Fruit fly (Drosophila melanogaster) whole organism, embryonic: ENCODE data around the gene CG31778.

Source experiments
- Adf1 ChIP-seq: fragments of 200-800 bp; sonication (Bioruptor generic); IDR thresholded peaks from 2 replicates; pipeline ENCODE4 v1.3.6; 2022; ENCODE audit warnings: missing biosample characterization, missing genetic modification characterization
- Aef1 ChIP-seq: fragments of 200-800 bp; sonication (Bioruptor generic); IDR thresholded peaks from 3 replicates; pipeline ENCODE4 v1.3.6; 2022; ENCODE audit warnings: missing biosample characterization, missing genetic modification characterization
- Awh ChIP-seq: fragments of 200-800 bp; sonication (Bioruptor generic); IDR thresholded peaks from 2 replicates; pipeline ENCODE4, ENCODE4 v1.3.6; 2022; ENCODE audit warnings: missing biosample characterization, missing genetic modification characterization
- CG1024 ChIP-seq: fragments of 200-800 bp; sonication (Bioruptor generic); IDR thresholded peaks from 2 replicates; pipeline ENCODE4 v1.3.6; 2022; ENCODE audit warnings: missing biosample characterization, missing genetic modification characterization
- CG11085 ChIP-seq: fragments of 200-800 bp; sonication (Bioruptor generic); IDR thresholded peaks from 2 replicates; pipeline ENCODE4 v1.3.6; 2022; ENCODE audit warnings: missing biosample characterization, missing genetic modification characterization
- CG11398 ChIP-seq: fragments of 200-800 bp; sonication (Bioruptor generic); optimal IDR thresholded peaks from 2 replicates; lab custom pipeline; 2016; ENCODE audit warnings: missing biosample characterization, missing genetic modification characterization
- CG12744 ChIP-seq: fragments of 200-800 bp; sonication (Bioruptor generic); optimal IDR thresholded peaks from 2 replicates; lab custom pipeline; 2016; ENCODE audit warnings: missing biosample characterization, missing genetic modification characterization
- CG12942 ChIP-seq: fragments of 200-800 bp; sonication (Bioruptor generic); optimal IDR thresholded peaks from 3 replicates; lab custom pipeline; 2016; ENCODE audit warnings: missing biosample characterization, missing genetic modification characterization
- CG13296 ChIP-seq: fragments of 200-800 bp; sonication (Bioruptor generic); optimal IDR thresholded peaks from 3 replicates; lab custom pipeline; 2018; ENCODE audit warnings: missing biosample characterization, mild to moderate bottlenecking, missing genetic modification characterization
- CG14667 ChIP-seq: fragments of 200-800 bp; sonication (Bioruptor generic); IDR thresholded peaks from 2 replicates; pipeline ENCODE4 v1.3.6; 2022; ENCODE audit warnings: missing biosample characterization, missing genetic modification characterization
- CG15073 ChIP-seq: fragments of 200-800 bp; sonication (Bioruptor generic); optimal IDR thresholded peaks from 2 replicates; lab custom pipeline; 2016; ENCODE audit warnings: missing biosample characterization, missing genetic modification characterization
- CG16779 ChIP-seq: fragments of 200-800 bp; sonication (Bioruptor generic); IDR thresholded peaks from 2 replicates; pipeline ENCODE4 v1.3.6; 2022; ENCODE audit warnings: missing biosample characterization, missing genetic modification characterization
- CG1832 ChIP-seq: fragments of 200-800 bp; sonication (Bioruptor generic); optimal IDR thresholded peaks from 2 replicates; lab custom pipeline; 2017; ENCODE audit warnings: missing biosample characterization, mild to moderate bottlenecking, missing genetic modification characterization, inconsistent platforms
- CG18476 ChIP-seq: fragments of 200-800 bp; sonication (Bioruptor generic); optimal IDR thresholded peaks from 2 replicates; lab custom pipeline; 2016; ENCODE audit warnings: missing biosample characterization, mild to moderate bottlenecking, missing genetic modification characterization
- CG18764 ChIP-seq: fragments of 200-800 bp; sonication (Bioruptor generic); optimal IDR thresholded peaks from 3 replicates; lab custom pipeline; 2016; ENCODE audit warnings: missing biosample characterization, missing genetic modification characterization
- CG2875 ChIP-seq: fragments of 200-800 bp; sonication (Bioruptor generic); optimal IDR thresholded peaks from 2 replicates; lab custom pipeline; 2017; ENCODE audit warnings: missing biosample characterization, mild to moderate bottlenecking, missing genetic modification characterization, missing genetic modification reagents
- CG3407 ChIP-seq: fragments of 200-800 bp; sonication (Bioruptor generic); optimal IDR thresholded peaks from 2 replicates; lab custom pipeline; 2018; ENCODE audit warnings: missing biosample characterization, mild to moderate bottlenecking, missing genetic modification characterization
- CG4360 ChIP-seq: fragments of 200-800 bp; sonication (Bioruptor generic); IDR thresholded peaks from 2 replicates; pipeline ENCODE4 v1.3.6; 2022; ENCODE audit warnings: missing biosample characterization, missing genetic modification characterization
- CG4424 ChIP-seq: fragments of 200-800 bp; sonication (Bioruptor generic); optimal IDR thresholded peaks from 3 replicates; lab custom pipeline; 2016; ENCODE audit warnings: missing biosample characterization, missing genetic modification characterization
- CG6175 ChIP-seq: fragments of 200-800 bp; sonication (Bioruptor generic); IDR thresholded peaks from 3 replicates; pipeline ENCODE4 v1.3.6; 2022; ENCODE audit warnings: missing biosample characterization, missing genetic modification characterization
- CG6254 ChIP-seq: fragments of 200-800 bp; sonication (Bioruptor generic); optimal IDR thresholded peaks from 3 replicates; lab custom pipeline; 2017; ENCODE audit warnings: mild to moderate bottlenecking, missing biosample characterization, missing genetic modification reagents, missing genetic modification characterization
- Fer2 ChIP-seq: fragments of 200-800 bp; sonication (Bioruptor generic); optimal IDR thresholded peaks from 2 replicates; lab custom pipeline; 2018; ENCODE audit warnings: missing biosample characterization, mild to moderate bottlenecking, missing genetic modification characterization, moderate library complexity
- HHEX ChIP-seq: fragments of 200-800 bp; sonication (Bioruptor generic); optimal IDR thresholded peaks from 3 replicates; lab custom pipeline; 2017; ENCODE audit warnings: missing biosample characterization, mild to moderate bottlenecking, missing genetic modification characterization, missing genetic modification reagents
- MTF-1 ChIP-seq: fragments of 200-800 bp; sonication (Bioruptor generic); optimal IDR thresholded peaks from 2 replicates; lab custom pipeline; 2018; ENCODE audit warnings: missing biosample characterization, mild to moderate bottlenecking, missing genetic modification characterization, borderline replicate concordance
- Mes4 ChIP-seq: fragments of 200-800 bp; sonication (Bioruptor generic); optimal IDR thresholded peaks from 2 replicates; lab custom pipeline; 2016; ENCODE audit warnings: missing biosample characterization, missing genetic modification characterization
- NK7.1 ChIP-seq: fragments of 200-800 bp; sonication (Bioruptor generic); optimal IDR thresholded peaks from 3 replicates; lab custom pipeline; 2016; ENCODE audit warnings: missing biosample characterization, missing genetic modification characterization
- Optix ChIP-seq: fragments of 200-800 bp; sonication (Bioruptor generic); IDR thresholded peaks from 3 replicates; pipeline ENCODE4 v1.3.6; 2022; ENCODE audit warnings: missing biosample characterization, missing genetic modification characterization
- Sin3A ChIP-seq: fragments of >200 bp; optimal IDR thresholded peaks from 2 replicates; lab custom pipeline; 2018
- ci ChIP-seq: fragments of 200-800 bp; sonication (Bioruptor generic); IDR thresholded peaks from 3 replicates; pipeline ENCODE4 v1.3.6; 2022; ENCODE audit warnings: missing biosample characterization, missing genetic modification characterization
- en ChIP-seq: fragments of 200-800 bp; sonication (Bioruptor generic); optimal IDR thresholded peaks from 2 replicates; lab custom pipeline; 2016; ENCODE audit warnings: missing biosample characterization, missing genetic modification characterization
- exex ChIP-seq: fragments of 200-800 bp; sonication (Bioruptor generic); optimal IDR thresholded peaks from 4 replicates; lab custom pipeline; 2018; ENCODE audit warnings: missing biosample characterization, mild to moderate bottlenecking, missing genetic modification characterization, moderate library complexity
- eyg ChIP-seq: fragments of 200-800 bp; sonication (Bioruptor generic); optimal IDR thresholded peaks from 3 replicates; lab custom pipeline; 2016; ENCODE audit warnings: missing biosample characterization, missing genetic modification characterization
- fd96Cb ChIP-seq: fragments of 200-800 bp; sonication (Bioruptor generic); optimal IDR thresholded peaks from 2 replicates; lab custom pipeline; 2018; ENCODE audit warnings: missing biosample characterization, mild to moderate bottlenecking, missing genetic modification characterization, moderate library complexity
- grau ChIP-seq: fragments of 200-800 bp; optimal IDR thresholded peaks from 3 replicates; lab custom pipeline; 2019; ENCODE audit warnings: missing biosample characterization, mild to moderate bottlenecking, missing genetic modification characterization, moderate library complexity
- her ChIP-seq: fragments of 200-800 bp; sonication (Bioruptor generic); optimal IDR thresholded peaks from 2 replicates; lab custom pipeline; 2016; ENCODE audit warnings: missing biosample characterization, missing genetic modification characterization
- inv ChIP-seq: fragments of 200-800 bp; sonication (Bioruptor generic); IDR thresholded peaks from 2 replicates; pipeline ENCODE4 v1.3.6; 2022; ENCODE audit warnings: missing biosample characterization, missing genetic modification characterization; ENCODE audit not compliant: partially characterized antibody
- kah ChIP-seq: fragments of 200-800 bp; sonication (Bioruptor generic); optimal IDR thresholded peaks from 2 replicates; lab custom pipeline; 2018; ENCODE audit warnings: missing biosample characterization, mild to moderate bottlenecking, missing genetic modification characterization
- klu ChIP-seq: fragments of 200-800 bp; sonication (Bioruptor generic); IDR thresholded peaks from 2 replicates; pipeline ENCODE4 v1.3.6; 2022; ENCODE audit warnings: missing biosample characterization, missing genetic modification characterization
- knrl ChIP-seq: fragments of 200-800 bp; sonication (Bioruptor generic); IDR thresholded peaks from 3 replicates; pipeline ENCODE4 v1.3.6; 2022; ENCODE audit warnings: missing biosample characterization, missing genetic modification characterization; ENCODE audit not compliant: partially characterized antibody
- nau ChIP-seq: fragments of 200-800 bp; sonication (Bioruptor generic); optimal IDR thresholded peaks from 3 replicates; lab custom pipeline; 2017; ENCODE audit warnings: missing biosample characterization, mild to moderate bottlenecking, missing genetic modification characterization, missing genetic modification reagents
- nmo ChIP-seq: fragments of 200-800 bp; sonication (Bioruptor generic); optimal IDR thresholded peaks from 2 replicates; lab custom pipeline; 2018; ENCODE audit warnings: missing biosample characterization, mild to moderate bottlenecking, missing genetic modification characterization, moderate library complexity
- oc ChIP-seq: fragments of 200-800 bp; sonication (Bioruptor generic); optimal IDR thresholded peaks from 2 replicates; lab custom pipeline; 2018; ENCODE audit warnings: missing biosample characterization, mild to moderate bottlenecking, missing genetic modification characterization, moderate library complexity
- org-1 ChIP-seq: fragments of 200-800 bp; sonication (Bioruptor generic); optimal IDR thresholded peaks from 2 replicates; lab custom pipeline; 2017; ENCODE audit warnings: missing biosample characterization, missing genetic modification characterization
- pb ChIP-seq: fragments of 200-800 bp; sonication (Bioruptor generic); optimal IDR thresholded peaks from 3 replicates; lab custom pipeline; 2016; ENCODE audit warnings: missing biosample characterization, missing genetic modification characterization
- phol ChIP-seq: fragments of 200-800 bp; sonication (Bioruptor generic); optimal IDR thresholded peaks from 3 replicates; lab custom pipeline; 2018; ENCODE audit warnings: missing biosample characterization, mild to moderate bottlenecking, missing genetic modification characterization, moderate library complexity
- sisA ChIP-seq: fragments of 200-800 bp; sonication (Bioruptor generic); IDR thresholded peaks from 2 replicates; pipeline ENCODE4 v1.3.6; 2022; ENCODE audit warnings: missing biosample characterization, missing genetic modification characterization
- sqz ChIP-seq: fragments of 200-800 bp; sonication (Bioruptor generic); optimal IDR thresholded peaks from 3 replicates; lab custom pipeline; 2018; ENCODE audit warnings: missing biosample characterization, mild to moderate bottlenecking, missing genetic modification characterization
- trem ChIP-seq: fragments of 200-800 bp; optimal IDR thresholded peaks from 3 replicates; lab custom pipeline; 2019; ENCODE audit warnings: missing biosample characterization, mild to moderate bottlenecking, missing genetic modification characterization, moderate library complexity
- trh ChIP-seq: fragments of 200-800 bp; sonication (Bioruptor generic); optimal IDR thresholded peaks from 2 replicates; lab custom pipeline; 2016; ENCODE audit warnings: missing biosample characterization, missing genetic modification characterization
- zen2 ChIP-seq: fragments of 200-800 bp; sonication (Bioruptor generic); IDR thresholded peaks from 3 replicates; pipeline ENCODE4 v1.3.6; 2022; ENCODE audit warnings: missing biosample characterization, missing genetic modification characterization; ENCODE audit not compliant: partially characterized antibody

The CG31778 gene

DNA sequence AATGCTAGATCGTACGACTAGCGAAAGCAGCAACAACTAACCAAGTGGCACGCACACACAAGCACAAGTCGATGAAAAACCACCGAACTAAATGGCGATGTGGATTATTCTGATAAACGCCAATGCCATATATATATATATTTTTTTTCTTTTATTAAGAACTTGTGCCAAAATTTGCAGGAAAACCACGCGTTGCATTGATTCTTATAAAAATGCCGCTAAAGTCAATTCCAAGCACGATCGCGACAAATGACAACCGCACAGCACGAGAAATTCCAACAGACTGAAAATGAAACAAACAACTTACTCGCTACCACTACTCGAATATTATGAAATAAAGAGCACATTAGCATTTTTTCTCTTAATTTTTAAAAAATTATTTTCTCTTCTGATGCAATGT lies 48.6 kb downstream of the CG31778 start, which contains the start of gene for (continued):
- TF ChIP-seq klu (GFP tag; lab: Robert Waterston, UW) (no peak), CG11398 (no peak), Optix (GFP tag; lab: Robert Waterston, UW) (no peak), Fer2 (no peak), nmo (GFP tag; lab: Kevin White, UChicago) (no peak), Awh (GFP tag; lab: Robert Waterston, UW) (no peak), CG14667 (GFP tag; lab: Robert Waterston, UW) (no peak), CG16779 (GFP tag; lab: Robert Waterston, UW) (no peak), CG11085 (GFP tag; lab: Robert Waterston, UW) (no peak), sisA (GFP tag; lab: Robert Waterston, UW) (no peak)

dm6 chr2L:3655698-3656105 lies 49.6 kb downstream of the CG31778 start:
- TF ChIP-seq CG6254 (GFP tag; lab: Kevin White, UChicago) (peak; percentile 96), CG18764 (GFP tag; lab: Kevin White, UChicago) (peak; percentile 96), CG13296 (GFP tag; lab: Kevin White, UChicago) (peak; percentile 98), CG4360 (GFP tag; lab: Robert Waterston, UW) (peak; percentile 97), CG1832 (GFP tag; lab: Kevin White, UChicago) (no peak), CG2875 (peak; percentile 97), trem (tag; lab: Kevin White, UChicago) (peak; percentile 96), kah (peak; percentile 4), Mes4 (GFP tag; lab: Kevin White, UChicago) (peak; percentile 97), sqz (peak; percentile 97), Aef1 (peak; percentile 97), CG18476 (peak; percentile 95), ci (GFP tag; lab: Robert Waterston, UW) (peak; percentile 99), Adf1 (GFP tag; lab: Robert Waterston, UW) (peak; percentile 87), klu (GFP tag; lab: Robert Waterston, UW) (peak; percentile 95), CG6175 (GFP tag; lab: Robert Waterston, UW) (peak; percentile 96), fd96Cb (tag; lab: Kevin White, UChicago) (peak; percentile 98), inv (GFP tag; lab: Robert Waterston, UW) (no peak), org-1 (GFP tag; lab: Kevin White, UChicago) (peak; percentile 99), Sin3A (lab: Kevin White, UChicago) (no peak), CG15073 (GFP tag; lab: Kevin White, UChicago) (peak; percentile 85), CG4424 (GFP tag; lab: Kevin White, UChicago) (peak; percentile 98), trh (GFP tag; lab: Kevin White, UChicago) (peak; percentile 87), CG12942 (peak; percentile 96), knrl (GFP tag; lab: Robert Waterston, UW) (no peak), nau (GFP tag; lab: Kevin White, UChicago) (peak; percentile 97), zen2 (GFP tag; lab: Robert Waterston, UW) (no peak), CG3407 (peak; percentile 97), eyg (peak; percentile 97), grau (tag; lab: Kevin White, UChicago) (peak; percentile 100), oc (tag; lab: Kevin White, UChicago) (peak; percentile 98), CG1024 (GFP tag; lab: Robert Waterston, UW) (peak; percentile 94), CG12744 (peak; percentile 97), en (GFP tag; lab: Kevin White, UChicago) (peak; percentile 97), pb (GFP tag; lab: Kevin White, UChicago) (peak; percentile 97), HHEX (GFP tag; lab: Kevin White, UChicago) (peak; percentile 98), NK7.1 (GFP tag; lab: Kevin White, UChicago) (peak; percentile 97), phol (tag; lab: Kevin White, UChicago) (peak; percentile 98), MTF-1 (GFP tag; lab: Kevin White, UChicago) (peak; percentile 95), her (GFP tag; lab: Kevin White, UChicago) (peak; percentile 97), exex (tag; lab: Kevin White, UChicago) (peak; percentile 93)
